Worm (Caenorhabditis elegans): ENCODE measurements around the gene gpx-2.

The gpx-2 gene

ce11 chrII:14841253-14841652 lies 25.3 kb upstream of the gpx-2 start:
- no peak for TF ChIP-seq bed-2 (GFP tag; IDR thresholded peaks at IDR 0.05)
- TF ChIP-seq Y79H2A.3 (GFP tag; conservative IDR thresholded peaks at IDR 0.05): no peak
- no peak for TF ChIP-seq lir-1 (GFP tag; conservative IDR thresholded peaks at IDR 0.05)
- TF ChIP-seq aptf-2 (GFP tag; conservative IDR thresholded peaks at IDR 0.05): no peak
- TF ChIP-seq cebp-2 (GFP tag; IDR thresholded peaks at IDR 0.05): no peak
- TF ChIP-seq lsl-1 (GFP tag; optimal IDR thresholded peaks at IDR 0.05): no peak
- TF ChIP-seq chd-7 (tag; optimal IDR thresholded peaks at IDR 0.05): no peak
- no peak for TF ChIP-seq nhr-90 (tag; optimal IDR thresholded peaks at IDR 0.05)
- TF ChIP-seq F39B2.1 (GFP tag; IDR thresholded peaks at IDR 0.05): no peak

ce11 chrII:14843016-14843415 lies 23.6 kb upstream of the gpx-2 start, which contains the start of gene cdh-7:
Gene cdh-7, plus strand, starts transcription at chrII:14843229.
- TF ChIP-seq F55B11.4 (tag; optimal IDR thresholded peaks at IDR 0.05; ENCODE audit: borderline replicate concordance, insufficient read depth): no peak
- TF ChIP-seq mel-28 (tag; optimal IDR thresholded peaks at IDR 0.05; ENCODE audit: borderline replicate concordance): no peak
- no peak for TF ChIP-seq T07F8.4 (tag; optimal IDR thresholded peaks at IDR 0.05)
- TF ChIP-seq dox-1 (GFP tag; IDR thresholded peaks at IDR 0.05): no peak
- no peak for TF ChIP-seq fkh-3 (tag; optimal IDR thresholded peaks at IDR 0.05)
- TF ChIP-seq Y56A3A.18 (GFP tag; IDR thresholded peaks at IDR 0.05): no peak
- no peak for TF ChIP-seq aptf-2 (GFP tag; conservative IDR thresholded peaks at IDR 0.05)
- TF ChIP-seq F33H1.4 (GFP tag; IDR thresholded peaks at IDR 0.05): no peak
- TF ChIP-seq ztf-25 (GFP tag; IDR thresholded peaks at IDR 0.05): no peak
- TF ChIP-seq hmg-1.2 (GFP tag; IDR thresholded peaks at IDR 0.05): no peak
- no peak for TF ChIP-seq lag-1 (GFP tag; IDR thresholded peaks at IDR 0.05)

- TF ChIP-seq ccch-3 (GFP tag; optimal IDR thresholded peaks at IDR 0.05): no peak
These were observed 22.3 kb upstream of the gpx-2 start for ce11 chrII:14844253-14844652.

ce11 chrII:14849897-14850296 lies 16.7 kb upstream of the gpx-2 start:
- TF ChIP-seq repo-1 (tag; optimal IDR thresholded peaks at IDR 0.05) (no peak), nhr-80 (tag; optimal IDR thresholded peaks at IDR 0.05) (no peak), hmg-20 (GFP tag; IDR thresholded peaks at IDR 0.05) (no peak), egrh-3 (GFP tag; IDR thresholded peaks at IDR 0.05) (no peak), lin-26 (GFP tag; IDR thresholded peaks at IDR 0.05) (no peak), cebp-2 (GFP tag; IDR thresholded peaks at IDR 0.05) (no peak), dpl-1 (GFP tag; optimal IDR thresholded peaks at IDR 0.05) (no peak), lin-54 (GFP tag; optimal IDR thresholded peaks at IDR 0.05) (no peak), ztf-3 (GFP tag; optimal IDR thresholded peaks at IDR 0.05) (no peak), atf-7 (tag; optimal IDR thresholded peaks at IDR 0.05) (no peak), F37B4.10 (GFP tag; IDR thresholded peaks at IDR 0.05) (no peak), hmg-1.2 (GFP tag; IDR thresholded peaks at IDR 0.05) (no peak), Y79H2A.3 (GFP tag; conservative IDR thresholded peaks at IDR 0.05) (no peak), lsl-1 (GFP tag; optimal IDR thresholded peaks at IDR 0.05) (no peak)

DNA sequence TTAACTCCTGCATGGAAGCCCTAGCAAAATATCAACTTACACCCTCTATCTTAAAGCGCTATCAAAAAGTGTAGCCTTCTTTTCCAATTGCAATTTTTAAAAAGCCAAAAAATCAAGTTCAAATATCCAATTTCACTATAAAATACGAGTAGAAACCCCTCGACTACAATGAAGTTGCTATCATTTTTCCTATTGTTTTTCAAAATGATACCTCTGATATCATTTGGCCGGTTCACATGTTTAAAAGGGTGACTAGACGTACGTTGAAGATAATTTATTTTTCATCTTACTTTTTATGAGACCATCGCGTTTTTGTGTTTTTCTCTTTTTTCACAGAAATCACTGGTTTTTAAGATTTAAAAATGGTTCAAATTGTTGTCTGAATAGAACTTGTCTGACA lies 15.1 kb upstream of the gpx-2 start, which contains the start of gene R05H10.1:
TSS of gene R05H10.1 (plus strand) at position 334 of the 400 bp plus-strand sequence.
- TF ChIP-seq Y53F4B.3 (GFP tag; IDR thresholded peaks at IDR 0.05) (no peak), attf-6 (GFP tag; IDR thresholded peaks at IDR 0.05) (no peak), madf-3 (GFP tag; IDR thresholded peaks at IDR 0.05) (no peak), ZK185.1 (tag; optimal IDR thresholded peaks at IDR 0.05; ENCODE audit: poor library complexity, severe bottlenecking) (no peak), rcor-1 (GFP tag; IDR thresholded peaks at IDR 0.05) (no peak), nhr-80 (tag; optimal IDR thresholded peaks at IDR 0.05) (no peak), nhr-179 (tag; optimal IDR thresholded peaks at IDR 0.05) (no peak), C17E4.6 (GFP tag; IDR thresholded peaks at IDR 0.05) (no peak), rec-8 (tag; optimal IDR thresholded peaks at IDR 0.05) (no peak), ztf-18 (tag; optimal IDR thresholded peaks at IDR 0.05) (no peak), sptf-2 (GFP tag; optimal IDR thresholded peaks at IDR 0.05) (no peak), B0261.1 (tag; optimal IDR thresholded peaks at IDR 0.05) (no peak), lin-35 (GFP tag; optimal IDR thresholded peaks at IDR 0.05) (no peak), ztf-3 (GFP tag; optimal IDR thresholded peaks at IDR 0.05) (no peak), Y53G8AR.9 (GFP tag; conservative IDR thresholded peaks at IDR 0.05) (no peak), attf-5 (GFP tag; optimal IDR thresholded peaks at IDR 0.05) (no peak)
